Worm (Caenorhabditis elegans): ENCODE measurements around the gene ugt-60.
"Not testable (repeated sequence)": the region's sequence is repeated elsewhere in the genome, so short reads cannot be mapped to it uniquely, and the experiment has no call there.

ce11 chrIII:9681206-9681605 lies 2.4 kb upstream of the ugt-60 start, which contains the start of gene C07A9.13:
- not testable (repeated sequence) for TF ChIP-seq him-1, dao-5 (tag; optimal IDR thresholded peaks at IDR 0.05)

All from whole organism, L4/young adult.